Fruit fly (Drosophila melanogaster) whole organism, embryonic: ENCODE results near the gene CG3198.

ENCODE experiments used
- Blimp-1 ChIP-seq: fragments of 200-800 bp; sonication (Bioruptor generic); optimal IDR thresholded peaks from 3 replicates; lab custom pipeline; 2018; ENCODE audit warnings: missing biosample characterization, missing genetic modification characterization, mild to moderate bottlenecking, moderate library complexity, missing genetic modification reagents
- CG10209 ChIP-seq: fragments of 200-800 bp; sonication (Bioruptor generic); optimal IDR thresholded peaks from 3 replicates; lab custom pipeline; 2017; ENCODE audit warnings: missing biosample characterization, mild to moderate bottlenecking, missing genetic modification characterization, missing genetic modification reagents
- CG1024 ChIP-seq: fragments of 200-800 bp; sonication (Bioruptor generic); IDR thresholded peaks from 2 replicates; pipeline ENCODE4 v1.3.6; 2022; ENCODE audit warnings: missing biosample characterization, missing genetic modification characterization
- CG10267 ChIP-seq: fragments of 200-800 bp; sonication (Bioruptor generic); optimal IDR thresholded peaks from 2 replicates; lab custom pipeline; 2018; ENCODE audit warnings: missing biosample characterization, mild to moderate bottlenecking, missing genetic modification characterization, moderate library complexity
- CG11247 ChIP-seq: fragments of 200-800 bp; sonication (Bioruptor generic); IDR thresholded peaks from 2 replicates; pipeline ENCODE4 v1.3.6; 2022; ENCODE audit warnings: missing biosample characterization, missing genetic modification characterization
- CG11560 ChIP-seq: fragments of 200-800 bp; sonication (Bioruptor generic); IDR thresholded peaks from 3 replicates; pipeline ENCODE4 v1.3.6; 2022; ENCODE audit warnings: missing biosample characterization, missing genetic modification characterization
- CG12769 ChIP-seq: fragments of 200-800 bp; sonication (Bioruptor generic); optimal IDR thresholded peaks from 2 replicates; lab custom pipeline; 2019; ENCODE audit warnings: missing biosample characterization, mild to moderate bottlenecking, missing genetic modification characterization, moderate library complexity
- CG12942 ChIP-seq: fragments of 200-800 bp; sonication (Bioruptor generic); optimal IDR thresholded peaks from 3 replicates; lab custom pipeline; 2016; ENCODE audit warnings: missing biosample characterization, missing genetic modification characterization
- CG13296 ChIP-seq: fragments of 200-800 bp; sonication (Bioruptor generic); optimal IDR thresholded peaks from 3 replicates; lab custom pipeline; 2018; ENCODE audit warnings: missing biosample characterization, mild to moderate bottlenecking, missing genetic modification characterization
- CG17328 ChIP-seq: fragments of 200-800 bp; sonication (Bioruptor generic); IDR thresholded peaks from 2 replicates; pipeline ENCODE4 v1.3.6; 2022; ENCODE audit warnings: missing biosample characterization, missing genetic modification characterization
- CG17912 ChIP-seq: fragments of 200-800 bp; sonication (Bioruptor generic); optimal IDR thresholded peaks from 2 replicates; lab custom pipeline; 2018; ENCODE audit warnings: missing biosample characterization, mild to moderate bottlenecking, missing genetic modification characterization
- CG1792 ChIP-seq: fragments of 200-800 bp; sonication (Bioruptor generic); optimal IDR thresholded peaks from 2 replicates; lab custom pipeline; 2016; ENCODE audit warnings: missing biosample characterization, missing genetic modification characterization
- CG18476 ChIP-seq: fragments of 200-800 bp; sonication (Bioruptor generic); optimal IDR thresholded peaks from 2 replicates; lab custom pipeline; 2016; ENCODE audit warnings: missing biosample characterization, mild to moderate bottlenecking, missing genetic modification characterization
- CG18619 ChIP-seq: fragments of 200-800 bp; sonication (Bioruptor generic); optimal IDR thresholded peaks from 3 replicates; lab custom pipeline; 2017; ENCODE audit warnings: missing biosample characterization, mild to moderate bottlenecking, missing genetic modification characterization
- CG18764 ChIP-seq: fragments of 200-800 bp; sonication (Bioruptor generic); optimal IDR thresholded peaks from 3 replicates; lab custom pipeline; 2016; ENCODE audit warnings: missing biosample characterization, missing genetic modification characterization
- CG2202 ChIP-seq: fragments of 200-800 bp; sonication (Bioruptor generic); optimal IDR thresholded peaks from 2 replicates; lab custom pipeline; 2018; ENCODE audit warnings: missing biosample characterization, mild to moderate bottlenecking, missing genetic modification characterization
- CG31224 ChIP-seq: fragments of 200-800 bp; sonication (Bioruptor generic); IDR thresholded peaks from 2 replicates; pipeline ENCODE4 v1.3.6; 2022; ENCODE audit warnings: missing biosample characterization, missing genetic modification characterization
- CG31441 ChIP-seq: fragments of 200-800 bp; sonication (Bioruptor generic); IDR thresholded peaks from 2 replicates; pipeline ENCODE4 v1.3.6; 2022; ENCODE audit warnings: missing biosample characterization, missing genetic modification characterization
- CG3281 ChIP-seq: fragments of 200-800 bp; sonication (Bioruptor generic); optimal IDR thresholded peaks from 3 replicates; lab custom pipeline; 2017; ENCODE audit warnings: missing biosample characterization, mild to moderate bottlenecking, missing genetic modification characterization
- CG5953 ChIP-seq: fragments of 200-800 bp; sonication (Bioruptor generic); IDR thresholded peaks from 2 replicates; pipeline ENCODE4 v1.3.6; 2022; ENCODE audit warnings: missing biosample characterization, missing genetic modification characterization
- CG7928 ChIP-seq: fragments of 200-800 bp; sonication (Bioruptor generic); optimal IDR thresholded peaks from 2 replicates; lab custom pipeline; 2017; ENCODE audit warnings: missing biosample characterization, mild to moderate bottlenecking, missing genetic modification characterization
- CG9876 ChIP-seq: fragments of 200-800 bp; sonication (Bioruptor generic); optimal IDR thresholded peaks from 2 replicates; lab custom pipeline; 2016; ENCODE audit warnings: missing biosample characterization, missing genetic modification characterization
- Dad ChIP-seq: fragments of 200-800 bp; sonication (Bioruptor generic); optimal IDR thresholded peaks from 3 replicates; lab custom pipeline; 2016; ENCODE audit warnings: missing biosample characterization, missing genetic modification characterization
- Dip3 ChIP-seq: fragments of 200-800 bp; sonication (Bioruptor generic); optimal IDR thresholded peaks from 3 replicates; lab custom pipeline; 2016; ENCODE audit warnings: missing biosample characterization, missing genetic modification characterization
- Doc3 ChIP-seq: fragments of 200-800 bp; sonication (Bioruptor generic); IDR thresholded peaks from 3 replicates; pipeline ENCODE4 v1.3.6; 2022; ENCODE audit warnings: missing biosample characterization, missing genetic modification characterization; ENCODE audit not compliant: partially characterized antibody
- Drgx ChIP-seq: fragments of 200-800 bp; sonication (Bioruptor generic); IDR thresholded peaks from 2 replicates; pipeline ENCODE4 v1.3.6; 2022; ENCODE audit warnings: missing biosample characterization, missing genetic modification characterization
- Hr78 ChIP-seq, 2 experiments: fragments of 200-800 bp in 1 of 2; fragments of >200 bp in 1 of 2; sonication (Bioruptor generic) in 1 of 2; optimal IDR thresholded peaks; 2 replicates each; lab custom pipeline; 2017 to 2019; ENCODE audit warnings: missing biosample characterization in 2 of 2, missing genetic modification characterization in 2 of 2, mild to moderate bottlenecking in 1 of 2, moderate library complexity in 1 of 2
- Kr ChIP-seq: fragments of 200-800 bp; sonication (Bioruptor generic); optimal IDR thresholded peaks from 2 replicates; lab custom pipeline; 2017; ENCODE audit warnings: missing biosample characterization, mild to moderate bottlenecking, missing genetic modification characterization
- MESR4 ChIP-seq: fragments of 200-800 bp; sonication (Bioruptor generic); optimal IDR thresholded peaks from 2 replicates; lab custom pipeline; 2018; ENCODE audit warnings: missing biosample characterization, mild to moderate bottlenecking, missing genetic modification characterization, moderate library complexity
- MTF-1 ChIP-seq: fragments of 200-800 bp; sonication (Bioruptor generic); optimal IDR thresholded peaks from 2 replicates; lab custom pipeline; 2018; ENCODE audit warnings: missing biosample characterization, mild to moderate bottlenecking, missing genetic modification characterization, borderline replicate concordance
- Mes4 ChIP-seq: fragments of 200-800 bp; sonication (Bioruptor generic); optimal IDR thresholded peaks from 2 replicates; lab custom pipeline; 2016; ENCODE audit warnings: missing biosample characterization, missing genetic modification characterization
- Mrtf ChIP-seq: fragments of 200-800 bp; sonication (Bioruptor generic); IDR thresholded peaks from 3 replicates; pipeline ENCODE4 v1.3.6; 2022; ENCODE audit warnings: missing biosample characterization, missing genetic modification characterization
- Sox100B ChIP-seq: fragments of 200-800 bp; sonication (Bioruptor generic); optimal IDR thresholded peaks from 3 replicates; lab custom pipeline; 2018; ENCODE audit warnings: missing biosample characterization, mild to moderate bottlenecking, missing genetic modification characterization
- YL-1 ChIP-seq: fragments of 200-800 bp; sonication (Bioruptor generic); optimal IDR thresholded peaks from 3 replicates; lab custom pipeline; 2017; ENCODE audit warnings: missing biosample characterization, mild to moderate bottlenecking, missing genetic modification characterization
- ac ChIP-seq: fragments of 200-800 bp; sonication (Bioruptor generic); optimal IDR thresholded peaks from 3 replicates; lab custom pipeline; 2017; ENCODE audit warnings: missing biosample characterization, mild to moderate bottlenecking, missing genetic modification characterization
- ash1 ChIP-seq: fragments of 200-800 bp; sonication (Bioruptor generic); optimal IDR thresholded peaks from 2 replicates; lab custom pipeline; 2018; ENCODE audit warnings: missing biosample characterization, mild to moderate bottlenecking, missing genetic modification characterization
- bbx ChIP-seq: fragments of 200-800 bp; sonication (Bioruptor generic); IDR thresholded peaks from 2 replicates; pipeline ENCODE4 v1.3.6; 2022; ENCODE audit warnings: missing biosample characterization, missing genetic modification characterization; ENCODE audit not compliant: partially characterized antibody
- da ChIP-seq: fragments of 200-800 bp; sonication (Bioruptor generic); optimal IDR thresholded peaks from 2 replicates; lab custom pipeline; 2016; ENCODE audit warnings: missing biosample characterization, missing genetic modification characterization
- ewg ChIP-seq: fragments of 200-800 bp; sonication (Bioruptor generic); optimal IDR thresholded peaks from 3 replicates; lab custom pipeline; 2017; ENCODE audit warnings: mild to moderate bottlenecking, missing biosample characterization, missing genetic modification reagents, missing genetic modification characterization
- gt ChIP-seq: fragments of 200-800 bp; sonication (Bioruptor generic); IDR thresholded peaks from 2 replicates; pipeline ENCODE4 v1.3.6; 2022; ENCODE audit warnings: missing biosample characterization, missing genetic modification characterization
- h ChIP-seq: fragments of >200 bp; optimal IDR thresholded peaks from 2 replicates; lab custom pipeline; 2017
- insv ChIP-seq, 2 experiments: fragments of 200-800 bp; sonication (Bioruptor generic); optimal IDR thresholded peaks; 3 replicates each; lab custom pipeline; 2016 to 2018; ENCODE audit warnings: missing biosample characterization in 2 of 2, missing genetic modification characterization in 2 of 2
- lilli ChIP-seq: fragments of 200-800 bp; sonication (Bioruptor generic); optimal IDR thresholded peaks from 3 replicates; lab custom pipeline; 2016; ENCODE audit warnings: missing biosample characterization, missing genetic modification characterization
- mld ChIP-seq: fragments of 200-800 bp; sonication (Bioruptor generic); IDR thresholded peaks from 3 replicates; pipeline ENCODE4 v1.3.6; 2022; ENCODE audit warnings: missing biosample characterization, missing genetic modification characterization; ENCODE audit not compliant: partially characterized antibody
- nau ChIP-seq: fragments of 200-800 bp; sonication (Bioruptor generic); optimal IDR thresholded peaks from 3 replicates; lab custom pipeline; 2017; ENCODE audit warnings: missing biosample characterization, mild to moderate bottlenecking, missing genetic modification characterization, missing genetic modification reagents
- pho ChIP-seq: fragments of 200-800 bp; sonication (Bioruptor generic); optimal IDR thresholded peaks from 2 replicates; lab custom pipeline; 2016; ENCODE audit warnings: missing biosample characterization, missing genetic modification characterization
- stwl ChIP-seq: fragments of 200-800 bp; sonication (Bioruptor generic); optimal IDR thresholded peaks from 3 replicates; lab custom pipeline; 2018; ENCODE audit warnings: missing biosample characterization, mild to moderate bottlenecking, missing genetic modification characterization, moderate library complexity
- tap ChIP-seq: fragments of 200-800 bp; optimal IDR thresholded peaks from 3 replicates; lab custom pipeline; 2019; ENCODE audit warnings: missing biosample characterization, mild to moderate bottlenecking, missing genetic modification characterization, moderate library complexity
- trh ChIP-seq: fragments of 200-800 bp; sonication (Bioruptor generic); optimal IDR thresholded peaks from 2 replicates; lab custom pipeline; 2016; ENCODE audit warnings: missing biosample characterization, missing genetic modification characterization
- vvl ChIP-seq: fragments of 200-800 bp; sonication (Bioruptor generic); IDR thresholded peaks from 2 replicates; pipeline ENCODE4 v1.3.6; 2022; ENCODE audit warnings: missing biosample characterization, missing genetic modification characterization

CG3198 gene

dm6 chrX:6656023-6656594, 17.7 kb downstream of the CG3198 start (continued):
- TF ChIP-seq CG13296 (GFP tag; lab: Kevin White, UChicago) (peak; percentile 80), CG18619 (GFP tag; lab: Kevin White, UChicago) (peak; percentile 87), mld (GFP tag; lab: Robert Waterston, UW) (no peak), Blimp-1 (GFP tag; lab: Kevin White, UChicago) (peak; percentile 78), Dip3 (GFP tag; lab: Kevin White, UChicago) (peak; percentile 85), CG18476 (GFP tag; lab: Kevin White, UChicago) (peak; percentile 74), h (no peak), ewg (GFP tag; lab: Kevin White, UChicago) (peak; percentile 82), Kr (GFP tag; lab: Kevin White, UChicago) (no peak), Sox100B (GFP tag; lab: Kevin White, UChicago) (peak; percentile 89), gt (GFP tag; lab: Robert Waterston, UW) (peak; percentile 40; the same call in 1 of the 2 replicates), CG31441 (GFP tag; lab: Robert Waterston, UW) (peak; percentile 82), ac (GFP tag; lab: Kevin White, UChicago) (peak; percentile 63), CG1024 (GFP tag; lab: Robert Waterston, UW) (peak; percentile 45; the same call in 1 of the 2 replicates), Doc3 (GFP tag; lab: Robert Waterston, UW) (no peak), YL-1 (GFP tag; lab: Kevin White, UChicago) (peak; percentile 9), CG17912 (GFP tag; lab: Kevin White, UChicago) (no peak), CG10209 (GFP tag; lab: Kevin White, UChicago) (peak; percentile 85), lilli (GFP tag; lab: Kevin White, UChicago) (peak; percentile 92), Mrtf (peak; percentile 69; the same call in 2 of the 3 replicates), tap (tag; lab: Kevin White, UChicago) (peak; percentile 81), Dad (peak; percentile 75), CG11247 (GFP tag; lab: Robert Waterston, UW) (peak; percentile 75), stwl (no peak), CG1792 (GFP tag; lab: Kevin White, UChicago) (peak; percentile 66), CG3281 (peak; percentile 89), MESR4 (GFP tag; lab: Kevin White, UChicago) (peak; percentile 9), nau (peak; percentile 83), pho (GFP tag; lab: Kevin White, UChicago) (peak; percentile 80), CG7928 (peak; percentile 62), CG18764 (peak; percentile 76), CG5953 (peak; percentile 50; the same call in 1 of the 2 replicates), CG9876 (peak; percentile 65), insv (GFP tag; optimal IDR thresholded peaks at IDR 0.05; lab: Kevin White, UChicago) (peak in 1 of 2 experiments; percentile 29), Hr78 (GFP tag; optimal IDR thresholded peaks at IDR 0.05; lab: Kevin White, UChicago) (peak in 1 of 2 experiments; percentile 50), CG17328 (peak; percentile 76), ash1 (GFP tag; lab: Kevin White, UChicago) (no peak), CG12942 (GFP tag; lab: Kevin White, UChicago) (peak; percentile 74), MTF-1 (GFP tag; lab: Kevin White, UChicago) (no peak), bbx (GFP tag; lab: Robert Waterston, UW) (no peak), da (GFP tag; lab: Kevin White, UChicago) (peak; percentile 58), Mes4 (GFP tag; lab: Kevin White, UChicago) (peak; percentile 43), CG10267 (tag; lab: Kevin White, UChicago) (peak; percentile 74), vvl (peak; percentile 83), trh (GFP tag; lab: Kevin White, UChicago) (peak; percentile 49), CG2202 (tag; lab: Kevin White, UChicago) (peak; percentile 9), CG12769 (peak; percentile 85), CG31224 (peak; percentile 99), CG11560 (tag; lab: Robert Waterston, UW) (peak; percentile 70), Drgx (GFP tag; lab: Robert Waterston, UW) (peak; percentile 88)
